Worm (Caenorhabditis elegans) whole organism, midembryonic: ENCODE measurements around the gene oac-53.

ENCODE experiments used
- T22C8.4 ChIP-seq: fragments of 200-800 bp; sonication (Bioruptor generic); IDR thresholded peaks from 2 replicates; pipeline ENCODE4 v1.3.6; 2022; ENCODE audit warnings: missing genetic modification characterization, missing compliant biosample characterization
- flt-1 ChIP-seq: fragments of 200-800 bp; sonication (Bioruptor generic); IDR thresholded peaks from 2 replicates; pipeline ENCODE4 v1.3.6; 2022; ENCODE audit warnings: missing genetic modification characterization, missing compliant biosample characterization
- klf-2 ChIP-seq: fragments of 200-800 bp; sonication (Bioruptor generic); conservative IDR thresholded peaks from 2 replicates; pipeline ENCODE4 v1.3.6; 2022; ENCODE audit warnings: missing genetic modification reagents, missing genetic modification characterization, missing compliant biosample characterization
- ref-1 ChIP-seq: fragments of 200-800 bp; sonication (Bioruptor generic); conservative IDR thresholded peaks from 2 replicates; pipeline ENCODE4 v1.3.6; 2022; ENCODE audit warnings: missing genetic modification reagents, missing genetic modification characterization, missing compliant biosample characterization
- tab-1 ChIP-seq: fragments of 200-800 bp; sonication (Bioruptor generic); IDR thresholded peaks from 2 replicates; pipeline ENCODE4 v1.3.6; 2022; ENCODE audit warnings: missing genetic modification characterization, missing compliant biosample characterization
- ztf-29 ChIP-seq: fragments of 200-800 bp; sonication (Bioruptor generic); IDR thresholded peaks from 2 replicates; pipeline ENCODE4 v1.3.6; 2022; ENCODE audit warnings: missing genetic modification reagents, missing genetic modification characterization, missing compliant biosample characterization

DNA sequence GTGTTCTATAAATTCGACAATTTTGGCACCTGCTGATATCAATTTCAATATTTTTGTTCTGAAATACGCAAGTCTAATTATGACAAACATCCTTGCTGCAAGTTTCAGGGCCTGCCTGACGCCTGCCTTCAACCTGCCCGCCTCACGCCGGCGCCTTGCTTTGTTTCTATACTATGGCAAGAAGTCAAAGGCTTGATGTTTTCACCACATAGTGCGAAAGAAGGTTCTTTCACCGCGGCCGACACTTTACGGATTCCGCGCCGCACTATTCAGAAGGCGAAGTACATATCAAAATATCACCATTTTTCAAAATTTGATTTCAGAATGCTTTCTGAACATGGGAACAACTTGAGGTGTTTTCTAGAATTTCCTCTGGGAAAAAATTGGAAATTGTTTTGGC is 38.3 kb downstream of the oac-53 start:
- no peak for TF ChIP-seq flt-1 (GFP tag; lab: Robert Waterston, UW)
- TF ChIP-seq klf-2 (GFP tag; lab: Robert Waterston, UW): no peak
- no peak for TF ChIP-seq T22C8.4 (GFP tag; lab: Robert Waterston, UW)
- TF ChIP-seq ref-1 (GFP tag; lab: Robert Waterston, UW): no peak
- TF ChIP-seq tab-1: no peak
- no peak for TF ChIP-seq ztf-29
